Fruit fly (Drosophila melanogaster) whole organism, pupa: Measurements from ENCODE around the gene Bap111.

Experiments
- CG10348 ChIP-seq: fragments of 200-800 bp; sonication (Bioruptor generic); IDR thresholded peaks from 2 replicates; pipeline ENCODE4 v1.3.6; 2022; ENCODE audit warnings: missing biosample characterization, missing genetic modification characterization
- CG12605 ChIP-seq: fragments of 200-800 bp; sonication (Bioruptor generic); IDR thresholded peaks from 2 replicates; pipeline ENCODE4 v1.3.6; 2022; ENCODE audit warnings: missing biosample characterization, missing genetic modification characterization
- CG13204 ChIP-seq: fragments of 200-800 bp; sonication (Bioruptor generic); optimal IDR thresholded peaks from 2 replicates; lab custom pipeline; 2018; ENCODE audit warnings: missing biosample characterization, mild to moderate bottlenecking, missing genetic modification characterization, moderate library complexity
- CG14655 ChIP-seq: fragments of 200-800 bp; sonication (Bioruptor generic); optimal IDR thresholded peaks from 3 replicates; lab custom pipeline; 2017; ENCODE audit warnings: mild to moderate bottlenecking, missing biosample characterization, missing genetic modification reagents, missing genetic modification characterization
- CG15710 ChIP-seq: fragments of 200-800 bp; sonication (Bioruptor generic); optimal IDR thresholded peaks from 2 replicates; lab custom pipeline; 2018; ENCODE audit warnings: missing biosample characterization, mild to moderate bottlenecking, missing genetic modification characterization, moderate library complexity
- CG17806 ChIP-seq: fragments of 200-800 bp; sonication (Bioruptor generic); optimal IDR thresholded peaks from 2 replicates; lab custom pipeline; 2018; ENCODE audit warnings: missing biosample characterization, mild to moderate bottlenecking, missing genetic modification characterization, moderate library complexity
- CG32121 ChIP-seq: fragments of 200-800 bp; sonication (Bioruptor generic); IDR thresholded peaks from 2 replicates; pipeline ENCODE4 v1.3.6; 2022; ENCODE audit warnings: missing biosample characterization, missing genetic modification characterization
- CG34367 ChIP-seq: fragments of 200-800 bp; sonication (Bioruptor generic); optimal IDR thresholded peaks from 2 replicates; lab custom pipeline; 2018; ENCODE audit warnings: missing biosample characterization, mild to moderate bottlenecking, missing genetic modification characterization
- CG4496 ChIP-seq: fragments of 200-800 bp; sonication (Bioruptor generic); IDR thresholded peaks from 3 replicates; pipeline ENCODE4 v1.3.6; 2022; ENCODE audit warnings: missing biosample characterization, missing genetic modification characterization
- CG8159 ChIP-seq: fragments of 200-800 bp; sonication (Bioruptor generic); optimal IDR thresholded peaks from 3 replicates; lab custom pipeline; 2018; ENCODE audit warnings: missing biosample characterization, mild to moderate bottlenecking, missing genetic modification characterization, moderate library complexity
- CG8301 ChIP-seq: fragments of 200-800 bp; sonication (Bioruptor generic); optimal IDR thresholded peaks from 2 replicates; lab custom pipeline; 2018; ENCODE audit warnings: missing biosample characterization, mild to moderate bottlenecking, missing genetic modification characterization
- CG9948 ChIP-seq: fragments of 200-800 bp; sonication (Bioruptor generic); optimal IDR thresholded peaks from 2 replicates; lab custom pipeline; 2018; ENCODE audit warnings: missing biosample characterization, mild to moderate bottlenecking, missing genetic modification characterization, moderate library complexity
- D1 ChIP-seq: fragments of 200-800 bp; sonication (Bioruptor generic); optimal IDR thresholded peaks from 2 replicates; lab custom pipeline; 2018; ENCODE audit warnings: missing biosample characterization, mild to moderate bottlenecking, missing genetic modification characterization, moderate library complexity
- EcR ChIP-seq: fragments of 200-800 bp; sonication (Bioruptor generic); optimal IDR thresholded peaks from 3 replicates; lab custom pipeline; 2019; ENCODE audit warnings: missing biosample characterization, missing genetic modification characterization, mild to moderate bottlenecking, moderate library complexity, missing genetic modification reagents
- Ets98B ChIP-seq: fragments of 200-800 bp; sonication (Bioruptor generic); IDR thresholded peaks from 2 replicates; pipeline ENCODE4 v1.3.6; 2022; ENCODE audit warnings: missing biosample characterization, missing genetic modification characterization
- Pif1A ChIP-seq: fragments of 200-800 bp; sonication (Bioruptor generic); optimal IDR thresholded peaks from 3 replicates; lab custom pipeline; 2016; ENCODE audit warnings: missing biosample characterization, missing genetic modification characterization
- Pif1B ChIP-seq: fragments of 200-800 bp; sonication (Bioruptor generic); optimal IDR thresholded peaks from 3 replicates; lab custom pipeline; 2016; ENCODE audit warnings: missing biosample characterization, missing genetic modification characterization
- Snoo ChIP-seq: fragments of 200-800 bp; sonication (Bioruptor generic); optimal IDR thresholded peaks from 3 replicates; lab custom pipeline; 2017; ENCODE audit warnings: missing biosample characterization, mild to moderate bottlenecking, missing genetic modification characterization, inconsistent platforms
- fd96Ca ChIP-seq: fragments of 200-800 bp; sonication (Bioruptor generic); IDR thresholded peaks from 3 replicates; pipeline ENCODE4 v1.3.6; 2022; ENCODE audit warnings: missing biosample characterization, missing genetic modification characterization
- gl ChIP-seq: fragments of 200-800 bp; sonication (Bioruptor generic); optimal IDR thresholded peaks from 2 replicates; lab custom pipeline; 2018; ENCODE audit warnings: missing biosample characterization, mild to moderate bottlenecking, missing genetic modification characterization
- rn ChIP-seq: fragments of 200-800 bp; sonication (Bioruptor generic); IDR thresholded peaks from 2 replicates; pipeline ENCODE4 v1.3.6; 2022; ENCODE audit warnings: missing biosample characterization, missing genetic modification characterization

Bap111 gene

DNA sequence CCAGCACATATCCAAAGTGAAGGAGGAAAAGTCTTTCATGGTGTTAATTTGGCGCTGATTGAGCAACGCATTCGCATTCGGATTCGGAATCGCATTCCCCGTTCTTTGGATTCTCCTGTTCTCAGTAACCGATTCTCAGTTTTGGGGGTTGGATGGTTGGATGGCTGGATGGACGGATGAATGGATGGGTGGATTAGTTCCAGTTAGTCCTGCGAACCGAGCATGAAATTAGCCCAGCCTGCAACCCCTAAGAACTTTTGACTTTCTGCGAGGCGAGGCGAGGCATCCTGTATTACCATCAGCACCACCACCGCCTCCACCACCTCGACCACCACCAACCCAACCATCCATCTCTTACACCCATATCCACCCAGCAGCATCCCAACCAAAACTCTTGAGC, 18.9 kb upstream of the Bap111 start:
- no peak for TF ChIP-seq D1 (tag; lab: Kevin White, UChicago)
- TF ChIP-seq CG32121 (GFP tag; lab: Robert Waterston, UW) = no peak
- TF ChIP-seq fd96Ca (GFP tag; lab: Robert Waterston, UW) = no peak
- TF ChIP-seq CG15710 (tag; lab: Kevin White, UChicago) = no peak
- no peak for TF ChIP-seq CG8301 (tag; lab: Kevin White, UChicago)
- TF ChIP-seq Pif1A (GFP tag; lab: Kevin White, UChicago) = no peak
- TF ChIP-seq CG14655 (GFP tag; lab: Kevin White, UChicago) = no peak
- TF ChIP-seq CG12605 (GFP tag; lab: Robert Waterston, UW) = no peak
- no peak for TF ChIP-seq CG10348 (GFP tag; lab: Robert Waterston, UW)
- no peak for TF ChIP-seq gl (tag; lab: Kevin White, UChicago)
- TF ChIP-seq Snoo = no peak
- TF ChIP-seq CG9948 = no peak
- no peak for TF ChIP-seq rn (GFP tag; lab: Robert Waterston, UW)
- TF ChIP-seq, all 21 proteins: peak for 0

DNA sequence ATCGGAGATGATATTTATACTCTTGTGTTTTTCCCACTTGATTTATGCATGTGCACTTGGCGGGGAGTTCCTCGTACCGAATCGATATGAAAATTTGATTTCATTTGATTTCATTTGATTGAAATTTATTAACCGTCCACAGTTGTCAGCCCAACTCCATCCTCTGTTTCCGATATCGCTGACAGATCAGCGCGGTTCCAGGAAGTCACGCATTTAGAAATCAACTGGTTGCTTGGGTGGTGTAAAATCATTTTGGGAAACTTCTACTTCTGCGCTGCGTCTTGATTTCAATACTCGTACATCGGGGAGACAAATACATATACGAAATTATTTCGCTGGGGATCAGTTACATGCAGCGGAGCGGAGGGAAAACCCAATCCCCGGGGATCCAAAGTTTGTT, 17.6 kb upstream of the Bap111 start:
- TF ChIP-seq Pif1A (GFP tag; lab: Kevin White, UChicago) (no peak), EcR (GFP tag; lab: Kevin White, UChicago) (no peak), CG4496 (GFP tag; lab: Robert Waterston, UW) (no peak), CG34367 (tag; lab: Kevin White, UChicago) (no peak), CG8301 (tag; lab: Kevin White, UChicago) (no peak), rn (GFP tag; lab: Robert Waterston, UW) (no peak)

DNA sequence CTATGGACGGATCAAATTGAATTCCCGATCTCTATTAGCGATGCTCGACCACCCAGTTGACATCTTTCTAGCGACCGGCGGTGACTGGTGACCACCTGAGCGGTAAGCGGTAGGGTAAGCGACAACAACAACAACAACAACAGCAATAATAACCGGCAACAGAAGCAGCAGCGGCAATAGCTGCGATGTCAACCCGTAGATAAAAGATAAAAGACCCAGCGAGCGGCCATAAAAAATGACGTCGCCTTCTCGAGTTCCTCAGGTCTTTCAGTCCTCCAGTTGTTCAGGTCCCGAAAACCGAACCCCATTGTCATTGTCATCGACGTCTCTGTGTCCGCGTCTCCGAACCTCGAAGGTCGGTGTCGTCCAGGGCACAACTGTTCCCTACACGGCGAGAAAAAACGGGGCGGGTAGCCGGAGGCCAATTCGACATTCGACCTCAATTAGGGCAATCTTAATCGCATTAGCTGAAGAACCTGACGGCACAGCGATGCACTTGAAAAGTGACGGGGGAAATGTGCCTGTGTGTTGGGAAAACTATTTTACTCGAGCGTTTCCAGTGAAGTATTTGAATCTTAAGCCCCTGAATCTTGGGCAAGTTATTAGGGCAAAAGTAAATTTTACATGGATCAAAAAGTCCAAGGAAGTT, 16.4 kb upstream of the Bap111 start:
- TF ChIP-seq Snoo (no peak), CG34367 (tag; lab: Kevin White, UChicago) (no peak), CG9948 (no peak), CG10348 (GFP tag; lab: Robert Waterston, UW) (no peak), CG14655 (GFP tag; lab: Kevin White, UChicago) (no peak), CG17806 (tag; lab: Kevin White, UChicago) (no peak), CG8301 (tag; lab: Kevin White, UChicago) (no peak), CG12605 (GFP tag; lab: Robert Waterston, UW) (no peak), rn (GFP tag; lab: Robert Waterston, UW) (no peak), CG4496 (GFP tag; lab: Robert Waterston, UW) (no peak), EcR (GFP tag; lab: Kevin White, UChicago) (no peak)

DNA sequence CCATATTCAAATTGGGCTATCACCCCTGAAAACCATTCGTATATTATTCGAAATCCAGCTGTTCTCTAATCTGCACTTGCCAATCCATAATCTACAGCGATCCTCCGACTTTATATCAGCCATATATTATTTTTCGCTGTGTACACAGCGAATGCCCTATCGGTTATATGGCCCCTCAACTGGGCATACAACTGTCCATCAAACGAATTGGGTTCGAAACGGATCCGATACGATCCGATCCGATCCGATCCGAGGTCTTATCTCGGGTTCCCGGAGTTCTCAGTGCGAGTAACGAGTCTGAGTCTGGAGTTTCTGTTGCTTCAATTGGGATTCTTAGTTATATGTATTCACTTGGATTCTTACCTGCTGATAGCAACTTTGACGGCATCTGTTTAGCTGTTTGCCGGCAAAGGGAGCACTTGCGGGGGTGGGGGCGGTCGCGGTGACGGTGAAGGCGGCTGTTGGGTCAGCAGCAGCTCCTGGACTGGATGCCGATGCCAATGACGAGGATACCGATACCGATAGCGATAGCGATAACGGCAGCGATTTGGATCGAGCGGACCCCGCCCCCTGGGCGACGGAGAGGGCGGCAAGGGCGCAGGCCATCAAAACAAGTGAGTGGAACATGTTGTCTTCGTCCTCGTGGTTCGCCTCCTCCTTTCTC, 15.4 kb upstream of the Bap111 start:
- TF ChIP-seq CG15710 (tag; lab: Kevin White, UChicago) = no peak
- TF ChIP-seq Ets98B (GFP tag; lab: Robert Waterston, UW) = no peak
- TF ChIP-seq Pif1A (GFP tag; lab: Kevin White, UChicago) = no peak
- TF ChIP-seq rn (GFP tag; lab: Robert Waterston, UW) = no peak
- TF ChIP-seq Pif1B = no peak
- no peak for TF ChIP-seq CG4496 (GFP tag; lab: Robert Waterston, UW)
- no peak for TF ChIP-seq CG17806 (tag; lab: Kevin White, UChicago)
- no peak for TF ChIP-seq D1 (tag; lab: Kevin White, UChicago)
- TF ChIP-seq CG34367 (tag; lab: Kevin White, UChicago) = no peak
- TF ChIP-seq CG12605 (GFP tag; lab: Robert Waterston, UW) = no peak
- TF ChIP-seq Snoo = no peak

DNA sequence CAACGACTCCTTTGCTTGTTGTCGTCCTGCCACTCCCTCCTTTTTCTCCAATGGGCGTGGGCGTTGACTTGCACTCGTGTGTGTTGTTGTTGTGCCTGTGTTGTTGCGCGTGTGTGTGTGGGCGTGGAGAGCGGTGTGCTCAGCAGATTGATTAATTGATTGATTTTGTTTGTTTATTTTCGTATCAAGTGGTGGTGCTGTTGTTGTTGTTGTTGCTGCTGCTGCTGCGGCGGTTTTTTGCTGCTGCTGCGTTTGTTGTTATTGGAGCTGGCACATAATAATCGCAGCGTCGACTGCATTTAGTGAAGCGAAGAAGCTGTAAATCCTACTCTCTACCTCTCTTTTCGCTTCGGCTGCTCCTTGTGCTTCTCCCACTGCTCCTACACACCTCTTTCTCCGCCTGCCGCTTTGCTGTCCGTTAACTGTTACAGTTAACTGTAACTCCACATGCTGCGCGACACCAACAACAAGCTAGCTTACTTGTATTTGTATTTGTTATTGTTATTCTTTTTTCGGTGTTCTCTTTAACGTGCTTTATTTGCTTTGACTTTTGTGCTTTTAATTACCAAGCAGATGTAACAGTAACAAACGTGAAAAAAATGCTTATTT, 14.8 kb upstream of the Bap111 start:
- no peak for TF ChIP-seq CG8159 (tag; lab: Kevin White, UChicago)
- no peak for TF ChIP-seq Ets98B (GFP tag; lab: Robert Waterston, UW)
- TF ChIP-seq CG15710 (tag; lab: Kevin White, UChicago) = no peak
- no peak for TF ChIP-seq CG17806 (tag; lab: Kevin White, UChicago)
- no peak for TF ChIP-seq Pif1B
- TF ChIP-seq CG13204 (GFP tag; lab: Kevin White, UChicago) = peak; percentile 68
- TF ChIP-seq CG9948 = no peak
- TF ChIP-seq rn (GFP tag; lab: Robert Waterston, UW) = no peak
- TF ChIP-seq CG34367 (tag; lab: Kevin White, UChicago) = peak; percentile 27
- TF ChIP-seq CG32121 (GFP tag; lab: Robert Waterston, UW) = no peak
- peak; percentile 27 for TF ChIP-seq CG14655 (GFP tag; lab: Kevin White, UChicago)
- no peak for TF ChIP-seq D1 (tag; lab: Kevin White, UChicago)
- peak; percentile 67; the same call in 1 of the 2 replicates for TF ChIP-seq CG12605 (GFP tag; lab: Robert Waterston, UW)
- no peak for TF ChIP-seq fd96Ca (GFP tag; lab: Robert Waterston, UW)
- no peak for TF ChIP-seq CG10348 (GFP tag; lab: Robert Waterston, UW)
- no peak for TF ChIP-seq EcR (GFP tag; lab: Kevin White, UChicago)
- TF ChIP-seq CG8301 (tag; lab: Kevin White, UChicago) = no peak
- TF ChIP-seq Snoo = no peak
- TF ChIP-seq gl (tag; lab: Kevin White, UChicago) = peak; percentile 31
- TF ChIP-seq Pif1A (GFP tag; lab: Kevin White, UChicago) = no peak
- TF ChIP-seq CG4496 (GFP tag; lab: Robert Waterston, UW) = peak; percentile 40; the same call in 1 of the 3 replicates
